Worm (Caenorhabditis elegans) whole organism, L3 larva: ENCODE results near the gene col-153.

Experiments used
- R02D3.7 ChIP-seq: fragments of 150-350 bp; optimal IDR thresholded peaks from 2 replicates; lab custom pipeline; 2014; ENCODE audit warnings: missing biosample characterization, missing genetic modification characterization
- ZK546.5 ChIP-seq: sonication (generic microtip); optimal IDR thresholded peaks from 2 replicates; lab custom pipeline; 2017; ENCODE audit warnings: missing biosample characterization, missing genetic modification characterization
- aly-2 ChIP-seq: fragments of 150-350 bp; optimal IDR thresholded peaks from 2 replicates; lab custom pipeline; 2014; ENCODE audit warnings: missing biosample characterization, missing genetic modification characterization
- ama-1 ChIP-seq: fragments of 150-350 bp; optimal IDR thresholded peaks from 2 replicates; lab custom pipeline; 2018
- ceh-16 ChIP-seq: sonication (generic microtip); optimal IDR thresholded peaks from 2 replicates; lab custom pipeline; 2017; ENCODE audit warnings: missing biosample characterization, missing genetic modification characterization
- ceh-28 ChIP-seq: fragments of 150-350 bp; optimal IDR thresholded peaks from 2 replicates; lab custom pipeline; 2014; ENCODE audit warnings: missing biosample characterization, missing genetic modification reagents, missing genetic modification characterization
- ceh-82 ChIP-seq: fragments of 150-350 bp; optimal IDR thresholded peaks from 2 replicates; lab custom pipeline; 2014; ENCODE audit warnings: missing biosample characterization, missing genetic modification characterization
- ceh-9 ChIP-seq: sonication (generic microtip); optimal IDR thresholded peaks from 2 replicates; lab custom pipeline; 2018; ENCODE audit warnings: missing biosample characterization, missing genetic modification characterization
- daf-12 ChIP-seq: fragments of 150-350 bp; optimal IDR thresholded peaks from 2 replicates; lab custom pipeline; 2014; ENCODE audit warnings: missing biosample characterization, missing genetic modification reagents, missing genetic modification characterization
- egl-27 ChIP-seq: sonication (generic microtip); optimal IDR thresholded peaks from 4 replicates; lab custom pipeline; 2017; ENCODE audit warnings: missing biosample characterization, missing genetic modification reagents, missing genetic modification characterization
- egl-5 ChIP-seq: fragments of 150-350 bp; optimal IDR thresholded peaks from 2 replicates; lab custom pipeline; 2017; ENCODE audit warnings: missing biosample characterization, missing genetic modification reagents, missing genetic modification characterization, inconsistent platforms
- elt-1 ChIP-seq: fragments of 150-350 bp; optimal IDR thresholded peaks from 2 replicates; lab custom pipeline; 2014; ENCODE audit warnings: missing biosample characterization, missing genetic modification characterization
- elt-2 ChIP-seq: sonication (generic microtip); optimal IDR thresholded peaks from 2 replicates; lab custom pipeline; 2016; ENCODE audit warnings: missing genetic modification reagents, mild to moderate bottlenecking, missing genetic modification characterization, missing compliant biosample characterization
- elt-3 ChIP-seq, 3 experiments: fragments of 150-350 bp in 1 of 3; sonication (generic microtip) in 2 of 3; optimal IDR thresholded peaks; 2 replicates in 2 of 3; 4 replicates in 1 of 3; lab custom pipeline; 2014 to 2017; ENCODE audit warnings: missing biosample characterization in 3 of 3, missing genetic modification characterization in 3 of 3
- eor-1 ChIP-seq, 2 experiments: fragments of 150-350 bp; optimal IDR thresholded peaks; 2 replicates each; lab custom pipeline; 2014 to 2018; ENCODE audit warnings: missing biosample characterization in 2 of 2, missing genetic modification characterization in 2 of 2
- fkh-10 ChIP-seq: sonication (generic microtip); optimal IDR thresholded peaks from 2 replicates; lab custom pipeline; 2017; ENCODE audit warnings: missing biosample characterization, missing genetic modification reagents, missing genetic modification characterization
- fkh-2 ChIP-seq: fragments of 150-350 bp; optimal IDR thresholded peaks from 2 replicates; lab custom pipeline; 2014; ENCODE audit warnings: missing biosample characterization, missing genetic modification reagents, missing genetic modification characterization
- fos-1 ChIP-seq: fragments of 150-350 bp; optimal IDR thresholded peaks from 2 replicates; lab custom pipeline; 2014; ENCODE audit warnings: missing biosample characterization, missing genetic modification characterization
- hmg-11 ChIP-seq: sonication (generic microtip); optimal IDR thresholded peaks from 2 replicates; lab custom pipeline; 2016; ENCODE audit warnings: missing genetic modification characterization, missing compliant biosample characterization
- jun-1 ChIP-seq: fragments of 150-350 bp; optimal IDR thresholded peaks from 2 replicates; lab custom pipeline; 2014; ENCODE audit warnings: missing biosample characterization, missing genetic modification reagents, missing genetic modification characterization
- lin-15B ChIP-seq: fragments of 150-350 bp; optimal IDR thresholded peaks from 2 replicates; lab custom pipeline; 2014; ENCODE audit warnings: missing biosample characterization, missing genetic modification characterization
- lin-39 ChIP-seq: fragments of 150-350 bp; optimal IDR thresholded peaks from 2 replicates; lab custom pipeline; 2018; ENCODE audit warnings: missing biosample characterization, missing genetic modification reagents, missing genetic modification characterization
- lsy-12 ChIP-seq: sonication (generic microtip); optimal IDR thresholded peaks from 2 replicates; lab custom pipeline; 2016; ENCODE audit warnings: mild to moderate bottlenecking, missing genetic modification characterization, missing compliant biosample characterization
- mdl-1 ChIP-seq: fragments of 150-350 bp; optimal IDR thresholded peaks from 2 replicates; lab custom pipeline; 2014; ENCODE audit warnings: missing biosample characterization, missing genetic modification characterization
- mml-1 ChIP-seq: fragments of 150-350 bp; sonication (generic microtip); optimal IDR thresholded peaks from 3 replicates; lab custom pipeline; 2014; ENCODE audit warnings: missing biosample characterization, missing genetic modification characterization
- nfya-1 ChIP-seq: sonication (generic microtip); optimal IDR thresholded peaks from 2 replicates; lab custom pipeline; 2017; ENCODE audit warnings: missing genetic modification characterization, mild to moderate bottlenecking, missing compliant biosample characterization, antibody characterized with exemption, moderate library complexity; ENCODE audit not compliant: insufficient read depth
- nhr-11 ChIP-seq: fragments of 150-350 bp; optimal IDR thresholded peaks from 2 replicates; lab custom pipeline; 2014; ENCODE audit warnings: missing biosample characterization, missing genetic modification characterization
- nhr-12 ChIP-seq: fragments of 150-350 bp; optimal IDR thresholded peaks from 2 replicates; lab custom pipeline; 2014; ENCODE audit warnings: missing biosample characterization, missing genetic modification characterization
- nhr-23 ChIP-seq: fragments of 150-350 bp; optimal IDR thresholded peaks from 2 replicates; lab custom pipeline; 2014; ENCODE audit warnings: missing biosample characterization, missing genetic modification reagents, missing genetic modification characterization
- nhr-237 ChIP-seq: fragments of 150-350 bp; optimal IDR thresholded peaks from 2 replicates; lab custom pipeline; 2014; ENCODE audit warnings: missing biosample characterization, missing genetic modification characterization
- nhr-25 ChIP-seq: sonication (generic microtip); optimal IDR thresholded peaks from 2 replicates; lab custom pipeline; 2017; ENCODE audit warnings: missing biosample characterization, missing genetic modification characterization
- nhr-28 ChIP-seq: fragments of 150-350 bp; optimal IDR thresholded peaks from 2 replicates; lab custom pipeline; 2014; ENCODE audit warnings: missing biosample characterization, missing genetic modification characterization
- nhr-43 ChIP-seq: sonication (generic microtip); optimal IDR thresholded peaks from 2 replicates; lab custom pipeline; 2016; ENCODE audit warnings: mild to moderate bottlenecking, missing genetic modification characterization, missing compliant biosample characterization; ENCODE audit not compliant: poor library complexity, severe bottlenecking
- nhr-67 ChIP-seq: fragments of 150-350 bp; optimal IDR thresholded peaks from 2 replicates; lab custom pipeline; 2014; ENCODE audit warnings: missing biosample characterization, missing genetic modification characterization
- nhr-76 ChIP-seq: fragments of 150-350 bp; sonication (generic microtip); optimal IDR thresholded peaks from 5 replicates; lab custom pipeline; 2014; ENCODE audit warnings: missing biosample characterization, missing genetic modification characterization
- nhr-77 ChIP-seq: fragments of 150-350 bp; optimal IDR thresholded peaks from 2 replicates; lab custom pipeline; 2014; ENCODE audit warnings: missing biosample characterization, missing genetic modification characterization
- pha-4 ChIP-seq: fragments of 150-350 bp; optimal IDR thresholded peaks from 2 replicates; lab custom pipeline; 2014; ENCODE audit warnings: missing biosample characterization, missing genetic modification reagents, missing genetic modification characterization
- pqm-1 ChIP-seq: fragments of 150-350 bp; optimal IDR thresholded peaks from 2 replicates; lab custom pipeline; 2017; ENCODE audit warnings: missing biosample characterization, missing genetic modification characterization, inconsistent platforms
- sea-2 ChIP-seq: fragments of 150-350 bp; sonication (generic microtip); optimal IDR thresholded peaks from 4 replicates; lab custom pipeline; 2014; ENCODE audit warnings: missing biosample characterization, missing genetic modification reagents, missing genetic modification characterization
- skn-1 ChIP-seq: fragments of 150-350 bp; optimal IDR thresholded peaks from 2 replicates; lab custom pipeline; 2014; ENCODE audit warnings: missing biosample characterization, missing genetic modification characterization
- snpc-4 ChIP-seq: fragments of 150-350 bp; optimal IDR thresholded peaks from 2 replicates; lab custom pipeline; 2014; ENCODE audit warnings: missing biosample characterization, missing genetic modification characterization
- tbx-2 ChIP-seq: sonication (generic microtip); optimal IDR thresholded peaks from 2 replicates; lab custom pipeline; 2016; ENCODE audit warnings: mild to moderate bottlenecking, missing genetic modification characterization, missing compliant biosample characterization
- unc-39 ChIP-seq: sonication (generic microtip); optimal IDR thresholded peaks from 4 replicates; lab custom pipeline; 2017; ENCODE audit warnings: missing biosample characterization, missing genetic modification characterization
- unc-62 ChIP-seq: fragments of 150-350 bp; sonication (generic microtip); optimal IDR thresholded peaks from 4 replicates; lab custom pipeline; 2014; ENCODE audit warnings: missing biosample characterization, missing genetic modification reagents, missing genetic modification characterization
- zag-1 ChIP-seq: fragments of 150-350 bp; optimal IDR thresholded peaks from 2 replicates; lab custom pipeline; 2014; ENCODE audit warnings: missing biosample characterization, missing genetic modification characterization
- ztf-11 ChIP-seq: fragments of 150-350 bp; optimal IDR thresholded peaks from 2 replicates; lab custom pipeline; 2014; ENCODE audit warnings: missing biosample characterization, missing genetic modification characterization
- ztf-4 ChIP-seq: fragments of 150-350 bp; optimal IDR thresholded peaks from 2 replicates; lab custom pipeline; 2014; ENCODE audit warnings: missing biosample characterization, missing genetic modification characterization

The col-153 gene

DNA sequence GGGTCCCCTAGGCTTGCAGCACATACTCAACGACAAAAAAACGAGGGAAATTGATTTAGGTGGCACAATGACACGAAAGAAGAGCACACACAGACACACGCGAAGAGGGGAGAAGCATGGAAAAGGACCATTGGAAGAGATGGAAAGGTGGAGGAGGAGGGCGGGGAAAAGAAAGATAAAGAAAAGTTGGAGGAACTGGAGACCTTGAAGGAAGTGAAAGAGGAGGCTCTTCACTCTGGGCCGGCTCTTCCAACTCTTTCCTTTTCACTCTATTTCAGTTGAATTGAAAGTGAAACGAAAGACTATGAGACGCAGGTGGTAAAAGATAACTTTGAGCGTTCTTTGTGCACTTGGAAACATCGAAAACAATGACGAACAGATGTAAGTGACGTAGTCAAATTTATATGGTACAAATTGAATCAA lies 11.8 kb downstream of the col-153 start:
- TF ChIP-seq elt-2 (tag; lab: Kevin White, UChicago) = peak; percentile 27
- peak; percentile 81 for TF ChIP-seq hmg-11 (tag; lab: Kevin White, UChicago)
- TF ChIP-seq tbx-2 (tag; lab: Kevin White, UChicago) = peak; percentile 59
- TF ChIP-seq fkh-10 (GFP tag; lab: Kevin White, UChicago) = peak; percentile 67
- no peak for TF ChIP-seq nhr-77 (tag; lab: Kevin White, UChicago)
- no peak for TF ChIP-seq nhr-43 (tag; lab: Kevin White, UChicago)
- peak; percentile 56 for TF ChIP-seq lin-39 (tag; lab: Kevin White, UChicago)
- TF ChIP-seq pha-4 (tag; lab: Kevin White, UChicago) = peak; percentile 34
- peak; percentile 43 for TF ChIP-seq lsy-12
- TF ChIP-seq elt-1 (tag; lab: Kevin White, UChicago) = no peak
- peak; percentile 51 for TF ChIP-seq nhr-11 (tag; lab: Kevin White, UChicago)
- peak; percentile 20 for TF ChIP-seq pqm-1
- peak; percentile 73 for TF ChIP-seq nfya-1
- TF ChIP-seq ceh-82 (tag; lab: Kevin White, UChicago) = no peak
- TF ChIP-seq snpc-4 (tag; lab: Kevin White, UChicago) = peak; percentile 42
- TF ChIP-seq jun-1 (tag; lab: Kevin White, UChicago) = peak; percentile 52
- TF ChIP-seq egl-5 = peak; percentile 76
- peak; percentile 60 for TF ChIP-seq ama-1 (lab: Kevin White, UChicago)
- TF ChIP-seq aly-2 (tag; lab: Kevin White, UChicago) = no peak
- TF ChIP-seq nhr-25 (tag; lab: Kevin White, UChicago) = no peak
- peak; percentile 32 for TF ChIP-seq ceh-28 (tag; lab: Kevin White, UChicago)

ce11 chrV:10965501-10965900 lies 15.9 kb downstream of the col-153 start, which contains the start of the genes ctf-4 and eef-1G:
ctf-4 (minus strand) TSS chrV:10965539.
eef-1G (plus strand) TSS chrV:10965719.
- TF ChIP-seq snpc-4 (tag; lab: Kevin White, UChicago) (peak; percentile 93), pqm-1 (peak; percentile 94), elt-2 (tag; lab: Kevin White, UChicago) (peak; percentile 91), mml-1 (tag; lab: Kevin White, UChicago) (no peak), fkh-10 (GFP tag; lab: Kevin White, UChicago) (peak; percentile 62), mdl-1 (tag; lab: Kevin White, UChicago) (peak; percentile 3), lsy-12 (peak; percentile 93), nhr-77 (tag; lab: Kevin White, UChicago) (peak; percentile 68), unc-62 (GFP tag; lab: Kevin White, UChicago) (peak; percentile 77), zag-1 (tag; lab: Kevin White, UChicago) (no peak), ceh-9 (no peak), nhr-11 (tag; lab: Kevin White, UChicago) (peak; percentile 91), ztf-4 (tag; lab: Kevin White, UChicago) (peak; percentile 71), ZK546.5 (no peak), lin-39 (tag; lab: Kevin White, UChicago) (peak; percentile 96), elt-1 (tag; lab: Kevin White, UChicago) (peak; percentile 70), sea-2 (GFP tag; lab: Kevin White, UChicago) (no peak), nhr-23 (tag; lab: Kevin White, UChicago) (peak; percentile 99), fos-1 (tag; lab: Kevin White, UChicago) (peak; percentile 72), egl-5 (peak; percentile 97), aly-2 (tag; lab: Kevin White, UChicago) (no peak), ceh-16 (tag; lab: Kevin White, UChicago) (no peak), unc-39 (tag; lab: Kevin White, UChicago) (no peak), R02D3.7 (tag; lab: Kevin White, UChicago) (peak; percentile 82), nfya-1 (peak; percentile 97), nhr-237 (no peak), hmg-11 (tag; lab: Kevin White, UChicago) (no peak), nhr-25 (tag; lab: Kevin White, UChicago) (peak; percentile 99), ztf-11 (tag; lab: Kevin White, UChicago) (no peak), fkh-2 (tag; lab: Kevin White, UChicago) (no peak), nhr-43 (tag; lab: Kevin White, UChicago) (peak; percentile 93), jun-1 (tag; lab: Kevin White, UChicago) (peak; percentile 90), nhr-67 (tag; lab: Kevin White, UChicago) (peak; percentile 39), nhr-12 (no peak), eor-1 (tag; optimal IDR thresholded peaks at IDR 0.05; lab: Kevin White, UChicago) (no peak), lin-15B (tag; lab: Kevin White, UChicago) (peak; percentile 98), egl-27 (tag; lab: Kevin White, UChicago) (peak; percentile 92), elt-3 (tag; optimal IDR thresholded peaks at IDR 0.05; lab: Kevin White, UChicago) (peak in 1 of 3 experiments; percentile 52), ceh-82 (tag; lab: Kevin White, UChicago) (peak; percentile 80), tbx-2 (tag; lab: Kevin White, UChicago) (peak; percentile 88), ama-1 (lab: Kevin White, UChicago) (peak; percentile 61), skn-1 (tag; lab: Kevin White, UChicago) (peak; percentile 88), nhr-76 (tag; lab: Kevin White, UChicago) (peak; percentile 26), nhr-28 (tag; lab: Kevin White, UChicago) (no peak), daf-12 (tag; lab: Kevin White, UChicago) (no peak), pha-4 (tag; lab: Kevin White, UChicago) (peak; percentile 99), ceh-28 (tag; lab: Kevin White, UChicago) (peak; percentile 82)
